Worm (Caenorhabditis elegans): Measurements from ENCODE around the gene srap-1.

Gene srap-1

ce11 chrII:11236274-11236673, 33.3 kb downstream of the srap-1 start, which contains the start of gene cchl-1 (continued):
- TF ChIP-seq dve-1 (tag; optimal IDR thresholded peaks at IDR 0.05; ENCODE audit: insufficient read depth) (peak; percentile 12), F49E8.2 (tag; optimal IDR thresholded peaks at IDR 0.05; ENCODE audit: borderline replicate concordance) (peak; percentile 2)

- TF ChIP-seq ama-1 (optimal IDR thresholded peaks at IDR 0.05) = peak; percentile 76
- no peak for TF ChIP-seq mes-2 (tag; optimal IDR thresholded peaks at IDR 0.05; ENCODE audit: poor library complexity, severe bottlenecking)
- 0 out of 2 replicates have a peak, but pooled peaks have one; percentile 29 for TF ChIP-seq mxl-2 (GFP tag; conservative IDR thresholded peaks at IDR 0.05)
- 0 out of 2 replicates have a peak, but pooled peaks have one; percentile 43 for TF ChIP-seq egl-43 (GFP tag; IDR thresholded peaks at IDR 0.05)
- TF ChIP-seq lin-38 (GFP tag; IDR thresholded peaks at IDR 0.05) = peak; percentile 58
- no peak for TF ChIP-seq nhr-10 (tag; optimal IDR thresholded peaks at IDR 0.05)
These were observed 34.1 kb downstream of the srap-1 start, which contains the start of gene fndc-1 for ce11 chrII:11237099-11237498. TSS of gene fndc-1 (minus strand) at chrII:11237325.

- TF ChIP-seq nhr-11 (tag; optimal IDR thresholded peaks at IDR 0.05) (peak; percentile 40), pqm-1 (tag; optimal IDR thresholded peaks at IDR 0.05) (peak; percentile 4), F44E2.7 (GFP tag; IDR thresholded peaks at IDR 0.05) (no peak), arid-1 (GFP tag; conservative IDR thresholded peaks at IDR 0.05) (peak; percentile 66; the same call in 1 of the 2 replicates), lin-13 (GFP tag; optimal IDR thresholded peaks at IDR 0.05) (peak; percentile 87), jun-1 (tag; optimal IDR thresholded peaks at IDR 0.05) (no peak), mdt-29 (GFP tag; IDR thresholded peaks at IDR 0.05) (no peak), Y5F2A.4 (GFP tag; optimal IDR thresholded peaks at IDR 0.05) (no peak), ctbp-1 (GFP tag; IDR thresholded peaks at IDR 0.05) (no peak), zfp-2 (tag; optimal IDR thresholded peaks at IDR 0.05) (no peak), nhr-41 (GFP tag; IDR thresholded peaks at IDR 0.05) (no peak), cey-2 (tag; optimal IDR thresholded peaks at IDR 0.05; ENCODE audit: borderline replicate concordance, insufficient read depth) (no peak), nhr-25 (tag; optimal IDR thresholded peaks at IDR 0.05; ENCODE audit: borderline replicate concordance, insufficient read depth) (no peak), lin-38 (GFP tag; IDR thresholded peaks at IDR 0.05) (peak; percentile 97), attf-4 (tag; optimal IDR thresholded peaks at IDR 0.05) (no peak), saeg-2 (GFP tag; IDR thresholded peaks at IDR 0.05) (no peak), nhr-28 (tag; optimal IDR thresholded peaks at IDR 0.05) (peak; percentile 61), lin-39 (tag; optimal IDR thresholded peaks at IDR 0.05) (no peak), daf-19 (GFP tag; conservative IDR thresholded peaks at IDR 0.05) (no peak), dmd-6 (GFP tag; IDR thresholded peaks at IDR 0.05) (peak; percentile 48; the same call in 1 of the 2 replicates), ces-1 (GFP tag; optimal IDR thresholded peaks at IDR 0.05) (no peak), lir-3 (tag; optimal IDR thresholded peaks at IDR 0.05) (no peak), nhr-6 (tag; optimal IDR thresholded peaks at IDR 0.05) (peak; percentile 36), F26F4.8 (GFP tag; conservative IDR thresholded peaks at IDR 0.05) (no peak), zip-2 (tag; optimal IDR thresholded peaks at IDR 0.05) (no peak), dmd-8 (GFP tag; IDR thresholded peaks at IDR 0.05) (no peak), lsy-2 (tag; optimal IDR thresholded peaks at IDR 0.05) (peak; percentile 25 to 93), ceh-32 (tag; optimal IDR thresholded peaks at IDR 0.05; ENCODE audit: poor library complexity) (no peak), gei-8 (GFP tag; optimal IDR thresholded peaks at IDR 0.05) (no peak), T26A8.4 (GFP tag; IDR thresholded peaks at IDR 0.05) (no peak), hlh-11 (tag; optimal IDR thresholded peaks at IDR 0.05) (peak; percentile 77), ceh-28 (tag; optimal IDR thresholded peaks at IDR 0.05) (no peak), lin-1 (GFP tag; IDR thresholded peaks at IDR 0.05) (no peak), mxl-3 (GFP tag; optimal IDR thresholded peaks at IDR 0.05) (no peak), unc-39 (tag; optimal IDR thresholded peaks at IDR 0.05) (no peak), rbr-2 (tag; optimal IDR thresholded peaks at IDR 0.05) (peak; percentile 70), skn-1 (tag; optimal IDR thresholded peaks at IDR 0.05) (no peak), R02D3.7 (tag; optimal IDR thresholded peaks at IDR 0.05) (no peak)
These were observed 36.0 kb downstream of the srap-1 start, which contains the start of the genes rpn-9 and T06D8.9 for ce11 chrII:11238869-11239647. TSS of gene rpn-9 (minus strand) at chrII:11238919. TSS of gene T06D8.9 (plus strand) at chrII:11239597.
